Worm (Caenorhabditis elegans): ENCODE data around the gene Y45F10B.9.

ce11 chrIV:13549350-13549749 lies 48.4 kb downstream of the Y45F10B.9 start:
- TF ChIP-seq unc-62 (GFP tag; optimal IDR thresholded peaks at IDR 0.05): no peak
- TF ChIP-seq zag-1 (tag; optimal IDR thresholded peaks at IDR 0.05): no peak
- TF ChIP-seq pqm-1 (tag; optimal IDR thresholded peaks at IDR 0.05): no peak

All from whole organism, L3 larva.